Fruit fly (Drosophila melanogaster): ENCODE results near the gene timeout.

timeout gene

dm6 chr3R:13051298-13051723, 37.1 kb upstream of the timeout start, which contains the start of gene CG7966:
Gene CG7966 (minus strand): TSS chr3R:13051453.
- TF ChIP-seq CG10348 (GFP tag; IDR thresholded peaks at IDR 0.05) (no peak), Snoo (tag; optimal IDR thresholded peaks at IDR 0.05) (peak; percentile 34), CG8159 (tag; optimal IDR thresholded peaks at IDR 0.05) (peak; percentile 1), CG14655 (GFP tag; optimal IDR thresholded peaks at IDR 0.05) (no peak), CG8301 (tag; optimal IDR thresholded peaks at IDR 0.05) (no peak), EcR (GFP tag; optimal IDR thresholded peaks at IDR 0.05) (peak; percentile 67), Ets98B (GFP tag; IDR thresholded peaks at IDR 0.05) (peak; percentile 43; the same call in 1 of the 2 replicates), CG13204 (GFP tag; optimal IDR thresholded peaks at IDR 0.05) (no peak), CG32121 (GFP tag; IDR thresholded peaks at IDR 0.05) (no peak), CG17806 (tag; optimal IDR thresholded peaks at IDR 0.05) (no peak), CG9948 (tag; optimal IDR thresholded peaks at IDR 0.05) (no peak), CG4496 (GFP tag; IDR thresholded peaks at IDR 0.05) (peak; percentile 59; the same call in 1 of the 3 replicates), CG15710 (tag; optimal IDR thresholded peaks at IDR 0.05) (peak; percentile 6), D1 (tag; optimal IDR thresholded peaks at IDR 0.05) (no peak), fd96Ca (GFP tag; IDR thresholded peaks at IDR 0.05) (peak; percentile 28; the same call in 1 of the 3 replicates), rn (GFP tag; IDR thresholded peaks at IDR 0.05) (no peak), Pif1A (GFP tag; optimal IDR thresholded peaks at IDR 0.05) (no peak), CG12605 (GFP tag; IDR thresholded peaks at IDR 0.05) (peak; percentile 53), Pif1B (GFP tag; optimal IDR thresholded peaks at IDR 0.05) (no peak), CG34367 (tag; optimal IDR thresholded peaks at IDR 0.05) (no peak), gl (tag; optimal IDR thresholded peaks at IDR 0.05) (peak; percentile 41)

DNA sequence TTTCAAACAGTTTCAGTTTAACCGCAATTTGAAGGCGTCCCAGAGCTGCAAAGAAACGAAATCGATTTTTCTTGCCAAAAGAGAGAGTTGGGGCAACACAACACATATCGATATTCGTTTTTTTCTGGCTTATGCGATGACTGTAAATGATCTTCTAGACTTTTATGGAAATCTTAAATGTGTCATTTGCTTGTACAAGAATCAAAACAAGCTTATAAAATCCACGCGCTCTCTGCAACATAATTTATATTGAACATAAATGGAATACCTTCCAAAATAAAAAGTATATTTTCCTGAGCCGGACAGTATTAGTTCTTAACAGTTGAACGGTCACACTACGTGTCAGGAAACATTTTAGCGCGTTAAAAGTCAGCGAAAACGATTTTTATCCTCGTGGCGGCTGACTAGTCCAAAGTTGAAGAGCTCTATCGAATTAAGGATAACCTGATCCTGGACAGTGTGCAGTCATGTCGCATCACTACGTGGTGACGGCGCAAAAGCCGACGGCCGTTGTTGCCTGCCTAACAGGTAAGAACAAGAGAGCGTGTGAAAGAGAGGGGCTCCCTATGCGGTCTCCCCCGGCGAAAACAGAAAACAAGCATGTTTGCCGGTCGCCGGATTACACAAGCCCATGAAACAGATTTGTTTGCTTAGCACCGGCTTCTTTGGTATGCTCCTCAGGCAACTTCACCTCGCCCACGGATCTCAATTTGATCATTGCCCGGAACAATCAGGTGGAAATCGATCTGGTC, 36.3 kb upstream of the timeout start, which contains the start of gene pic:
Gene pic (plus strand): TSS at position 304 of the 752 bp plus-strand sequence.
- TF ChIP-seq Pif1B (GFP tag; optimal IDR thresholded peaks at IDR 0.05) (no peak), CG4496 (GFP tag; IDR thresholded peaks at IDR 0.05) (no peak), CG12605 (GFP tag; IDR thresholded peaks at IDR 0.05) (no peak), CG17806 (tag; optimal IDR thresholded peaks at IDR 0.05) (no peak), fd96Ca (GFP tag; IDR thresholded peaks at IDR 0.05) (no peak), CG32121 (GFP tag; IDR thresholded peaks at IDR 0.05) (no peak), rn (GFP tag; IDR thresholded peaks at IDR 0.05) (no peak), CG34367 (tag; optimal IDR thresholded peaks at IDR 0.05) (no peak), D1 (tag; optimal IDR thresholded peaks at IDR 0.05) (no peak), CG8159 (tag; optimal IDR thresholded peaks at IDR 0.05) (no peak), CG14655 (GFP tag; optimal IDR thresholded peaks at IDR 0.05) (no peak), CG10348 (GFP tag; IDR thresholded peaks at IDR 0.05) (no peak), CG9948 (tag; optimal IDR thresholded peaks at IDR 0.05) (no peak), CG8301 (tag; optimal IDR thresholded peaks at IDR 0.05) (no peak), gl (tag; optimal IDR thresholded peaks at IDR 0.05) (no peak), Pif1A (GFP tag; optimal IDR thresholded peaks at IDR 0.05) (no peak), EcR (GFP tag; optimal IDR thresholded peaks at IDR 0.05) (no peak), CG13204 (GFP tag; optimal IDR thresholded peaks at IDR 0.05) (no peak), Ets98B (GFP tag; IDR thresholded peaks at IDR 0.05) (no peak), CG15710 (tag; optimal IDR thresholded peaks at IDR 0.05) (no peak)

DNA sequence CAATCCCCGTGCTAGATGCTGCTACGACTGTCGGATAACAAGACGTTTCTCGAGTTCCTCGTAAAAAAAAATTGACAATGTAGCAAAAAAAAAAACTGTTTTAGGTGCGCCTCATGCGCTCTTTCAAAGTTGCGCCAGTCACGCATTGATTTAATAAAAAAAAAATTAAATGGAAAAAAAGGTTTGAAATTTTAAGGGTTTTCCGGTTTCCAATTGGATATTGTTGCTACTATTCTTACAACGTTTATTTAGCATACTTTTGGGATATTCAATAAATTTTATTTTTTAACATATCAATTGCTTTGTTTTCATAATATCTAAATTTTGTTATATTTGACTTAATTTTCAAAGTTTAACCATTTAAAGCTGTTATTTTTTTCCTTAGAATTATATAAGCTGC, 31.9 kb upstream of the timeout start:
- TF ChIP-seq CG9948 (tag; optimal IDR thresholded peaks at IDR 0.05) = no peak
- no peak for TF ChIP-seq CG8159 (tag; optimal IDR thresholded peaks at IDR 0.05)
- TF ChIP-seq Snoo (tag; optimal IDR thresholded peaks at IDR 0.05) = no peak
- TF ChIP-seq Pif1B (GFP tag; optimal IDR thresholded peaks at IDR 0.05) = no peak
- TF ChIP-seq CG14655 (GFP tag; optimal IDR thresholded peaks at IDR 0.05) = no peak
- no peak for TF ChIP-seq CG10348 (GFP tag; IDR thresholded peaks at IDR 0.05)
- TF ChIP-seq D1 (tag; optimal IDR thresholded peaks at IDR 0.05) = no peak
- no peak for TF ChIP-seq CG13204 (GFP tag; optimal IDR thresholded peaks at IDR 0.05)
- no peak for TF ChIP-seq CG8301 (tag; optimal IDR thresholded peaks at IDR 0.05)
- no peak for TF ChIP-seq gl (tag; optimal IDR thresholded peaks at IDR 0.05)
- no peak for TF ChIP-seq rn (GFP tag; IDR thresholded peaks at IDR 0.05)
- no peak for TF ChIP-seq Ets98B (GFP tag; IDR thresholded peaks at IDR 0.05)

dm6 chr3R:13057121-13057805, 31.2 kb upstream of the timeout start, which contains the start of gene sim:
Gene sim (plus strand): TSS chr3R:13057755.
- peak; percentile 47 for TF ChIP-seq CG13204 (GFP tag; optimal IDR thresholded peaks at IDR 0.05)
- no peak for TF ChIP-seq gl (tag; optimal IDR thresholded peaks at IDR 0.05)
- 0 out of 3 replicates have a peak, but pooled peaks have one; percentile 35 for TF ChIP-seq fd96Ca (GFP tag; IDR thresholded peaks at IDR 0.05)

DNA sequence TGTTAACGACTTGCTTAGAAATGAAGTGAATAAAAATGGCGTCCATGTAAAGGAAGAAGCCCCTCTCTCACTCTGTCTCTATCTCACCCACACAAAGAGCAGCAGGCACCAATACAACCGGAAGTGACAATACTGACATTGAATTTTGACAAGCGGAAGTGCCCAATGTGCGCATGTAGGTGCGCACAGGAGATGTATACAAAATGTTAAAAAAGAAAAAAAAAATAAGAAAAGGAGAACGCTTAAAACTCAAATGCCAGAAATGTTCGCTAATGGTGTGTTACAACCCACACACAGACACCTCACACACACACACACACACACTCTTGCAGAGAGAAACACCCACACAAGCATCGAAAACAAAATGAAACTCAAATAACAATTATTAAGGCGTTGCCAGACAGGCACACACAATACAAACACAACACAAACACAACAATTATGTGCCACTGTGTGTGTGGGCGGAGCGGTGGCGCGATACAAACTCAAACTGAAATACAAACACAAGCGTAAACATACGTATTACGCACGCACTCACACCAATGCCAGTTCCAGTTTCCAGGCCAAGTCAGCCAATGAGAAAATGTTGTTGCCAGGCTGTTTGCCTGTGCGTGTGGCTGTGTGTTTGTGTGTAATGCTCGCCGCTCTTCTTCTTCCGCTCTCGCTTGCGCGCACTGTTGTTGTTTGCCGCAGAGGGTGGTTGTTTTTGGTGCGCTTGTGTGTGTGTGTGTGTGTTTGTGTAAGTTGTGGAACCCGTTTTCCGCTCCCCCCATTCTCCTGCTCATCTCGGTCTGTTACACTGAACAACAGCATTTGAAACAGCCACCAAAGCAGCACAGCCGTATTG, 24.5 kb upstream of the timeout start:
- no peak for TF ChIP-seq CG34367 (tag; optimal IDR thresholded peaks at IDR 0.05)
- peak; percentile 40; the same call in 1 of the 3 replicates for TF ChIP-seq fd96Ca (GFP tag; IDR thresholded peaks at IDR 0.05)
- TF ChIP-seq Snoo (tag; optimal IDR thresholded peaks at IDR 0.05) = no peak
- no peak for TF ChIP-seq CG17806 (tag; optimal IDR thresholded peaks at IDR 0.05)

All from whole organism, pupa.